Worm (Caenorhabditis elegans) whole organism, L4 larva: ENCODE data around the gene miro-1.

ENCODE experiments used
- R02D3.7 ChIP-seq: fragments of 150-350 bp; sonication (generic microtip); optimal IDR thresholded peaks from 3 replicates; lab custom pipeline; 2014; ENCODE audit warnings: missing biosample characterization, missing genetic modification characterization
- ceh-32 ChIP-seq: sonication (generic microtip); optimal IDR thresholded peaks from 2 replicates; lab custom pipeline; 2016; ENCODE audit warnings: mild to moderate bottlenecking, missing genetic modification characterization, missing compliant biosample characterization; ENCODE audit not compliant: poor library complexity
- duxl-1 ChIP-seq: sonication (generic microtip); optimal IDR thresholded peaks from 2 replicates; lab custom pipeline; 2016; ENCODE audit warnings: mild to moderate bottlenecking, missing genetic modification characterization, moderate library complexity, missing compliant biosample characterization; ENCODE audit not compliant: poor library complexity
- nhr-11 ChIP-seq: fragments of 150-350 bp; optimal IDR thresholded peaks from 2 replicates; lab custom pipeline; 2014; ENCODE audit warnings: missing biosample characterization, missing genetic modification characterization

DNA sequence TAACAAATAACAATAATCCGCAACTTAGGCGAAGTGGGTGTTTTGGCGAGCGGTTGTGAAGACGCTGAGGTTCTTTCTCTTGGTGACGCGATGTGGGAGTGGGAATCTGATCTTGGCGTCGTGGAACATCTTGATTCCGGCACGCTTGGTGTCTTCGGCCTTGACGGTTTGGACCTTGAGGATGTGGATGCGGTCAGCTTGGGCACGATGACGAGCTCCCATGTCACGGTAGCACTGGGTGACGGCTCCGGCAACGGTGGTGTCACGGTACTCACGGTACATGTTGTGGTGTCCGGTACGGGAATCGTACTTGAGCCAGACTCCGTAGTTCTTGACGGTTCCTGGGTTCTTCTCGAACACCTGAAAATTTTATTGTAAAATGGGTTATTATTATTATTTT lies 33.5 kb upstream of the miro-1 start:
- TF ChIP-seq R02D3.7 (tag; lab: Kevin White, UChicago) (no peak), duxl-1 (no peak), ceh-32 (tag; lab: Kevin White, UChicago) (no peak), nhr-11 (no peak)
